Fruit fly (Drosophila melanogaster): ENCODE measurements around the gene CG5880.

CG5880 gene

DNA sequence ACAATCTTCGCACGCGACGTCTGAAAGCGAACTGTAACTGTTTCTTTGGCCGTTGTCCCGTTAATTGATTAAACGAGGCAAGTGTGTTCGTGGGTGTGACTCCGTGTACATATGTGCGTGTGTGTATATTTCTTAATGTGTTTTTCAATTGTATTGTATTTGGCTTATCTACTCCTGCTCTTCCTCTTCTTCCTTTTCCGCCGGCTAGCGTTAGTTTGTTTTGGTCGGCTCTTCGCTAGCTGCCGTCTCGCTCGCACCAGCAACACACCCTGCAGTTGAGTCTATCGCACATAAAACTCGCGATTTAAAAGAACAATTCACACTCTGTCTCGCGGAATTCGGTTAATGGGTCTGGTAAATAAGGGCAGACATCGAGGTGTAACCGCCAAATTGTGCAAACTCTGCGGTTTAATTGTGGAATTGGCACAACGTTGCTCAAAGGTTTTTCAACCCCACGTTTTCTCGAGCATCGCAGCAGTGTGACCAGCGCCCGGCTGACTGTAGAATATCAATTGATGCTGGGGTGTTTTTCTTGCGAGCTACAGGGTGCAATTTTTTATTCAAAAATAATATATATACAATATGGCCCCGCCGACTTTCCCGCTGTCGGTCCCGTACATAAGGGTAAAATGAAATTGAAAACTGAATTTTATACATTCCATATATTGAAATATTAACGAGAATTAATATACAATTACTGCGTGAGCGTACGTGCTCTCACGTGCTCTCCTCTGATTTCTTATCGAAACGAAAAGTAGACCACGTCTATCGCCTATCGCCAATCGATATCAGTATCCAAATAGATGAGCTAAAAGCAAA, 4.6 kb upstream of the CG5880 start, which contains the start of the genes gb and CG5815 (continued):
- TF ChIP-seq toy (GFP tag; IDR thresholded peaks at IDR 0.05) (peak; percentile 60; the same call in 1 of the 2 replicates), ase (GFP tag; IDR thresholded peaks at IDR 0.05) (peak; percentile 84), Aef1 (GFP tag; IDR thresholded peaks at IDR 0.05) (peak; percentile 91), CG7786 (GFP tag; optimal IDR thresholded peaks at IDR 0.05) (peak; percentile 67), CG6813 (GFP tag; optimal IDR thresholded peaks at IDR 0.05) (peak; percentile 76), Atf-2 (GFP tag; optimal IDR thresholded peaks at IDR 0.05) (peak; percentile 59), Kr (GFP tag; optimal IDR thresholded peaks at IDR 0.05) (no peak), cwo (GFP tag; optimal IDR thresholded peaks at IDR 0.05) (peak; percentile 83), CG2129 (GFP tag; IDR thresholded peaks at IDR 0.05; ENCODE audit: partially characterized antibody) (peak; percentile 96), CG16813 (GFP tag; IDR thresholded peaks at IDR 0.05; ENCODE audit: partially characterized antibody) (peak; percentile 96), bbx (GFP tag; IDR thresholded peaks at IDR 0.05; ENCODE audit: partially characterized antibody) (peak; percentile 85), gcm2 (GFP tag; optimal IDR thresholded peaks at IDR 0.05) (peak; percentile 71), Antp (GFP tag; optimal IDR thresholded peaks at IDR 0.05) (peak; percentile 51), sna (GFP tag; IDR thresholded peaks at IDR 0.05; ENCODE audit: partially characterized antibody) (peak; percentile 98), slp2 (GFP tag; optimal IDR thresholded peaks at IDR 0.05) (peak; percentile 55), CG7745 (tag; optimal IDR thresholded peaks at IDR 0.05) (no peak), CG16815 (GFP tag; optimal IDR thresholded peaks at IDR 0.05) (peak; percentile 90), Sry-β (GFP tag; optimal IDR thresholded peaks at IDR 0.05) (peak; percentile 92), CG11560 (tag; IDR thresholded peaks at IDR 0.05) (peak; percentile 75; the same call in 2 of the 3 replicates), mirr (GFP tag; optimal IDR thresholded peaks at IDR 0.05) (peak; percentile 64), CG7928 (GFP tag; optimal IDR thresholded peaks at IDR 0.05) (peak; percentile 74), sob (GFP tag; IDR thresholded peaks at IDR 0.05) (peak; percentile 84), tin (GFP tag; optimal IDR thresholded peaks at IDR 0.05) (peak; percentile 95), pnt (GFP tag; optimal IDR thresholded peaks at IDR 0.05) (peak; percentile 50), trem (tag; optimal IDR thresholded peaks at IDR 0.05) (peak; percentile 87), nerfin-2 (GFP tag; IDR thresholded peaks at IDR 0.05; ENCODE audit: partially characterized antibody) (peak; percentile 94)

DNA sequence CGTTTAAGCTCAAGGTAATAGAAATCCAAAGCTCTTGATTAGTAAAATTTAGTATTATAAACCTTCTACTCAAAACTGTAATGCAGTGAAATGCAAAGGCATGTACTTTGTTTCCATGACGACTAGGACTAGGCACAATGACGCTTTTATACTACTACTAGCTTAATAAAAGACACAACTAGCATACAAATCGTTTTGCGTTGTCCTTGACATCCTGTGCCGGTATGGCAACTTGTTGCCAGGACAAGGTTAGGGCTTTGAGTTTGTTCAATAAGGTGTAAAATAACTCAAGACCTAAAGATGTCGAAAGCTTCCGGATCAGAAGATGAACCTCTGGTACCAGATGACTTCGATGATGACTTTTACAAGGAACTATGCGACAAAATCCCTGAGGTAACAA, 1.8 kb downstream of the CG5880 start, which contains the start of gene CG5882:
Gene CG5882, plus strand, starts transcription at position 301 of the 400 bp plus-strand sequence.
- TF ChIP-seq lov (optimal IDR thresholded peaks at IDR 0.05) (no peak), lov (GFP tag; IDR thresholded peaks at IDR 0.05) (no peak), Bdp1 (GFP tag; optimal IDR thresholded peaks at IDR 0.05) (no peak), scrt (GFP tag; optimal IDR thresholded peaks at IDR 0.05) (no peak), CG12769 (tag; optimal IDR thresholded peaks at IDR 0.05) (no peak), CG12104 (GFP tag; optimal IDR thresholded peaks at IDR 0.05) (no peak), nerfin-2 (GFP tag; IDR thresholded peaks at IDR 0.05; ENCODE audit: partially characterized antibody) (no peak), CG42726 (GFP tag; IDR thresholded peaks at IDR 0.05; ENCODE audit: partially characterized antibody) (no peak), CG4707 (GFP tag; optimal IDR thresholded peaks at IDR 0.05) (no peak)

DNA sequence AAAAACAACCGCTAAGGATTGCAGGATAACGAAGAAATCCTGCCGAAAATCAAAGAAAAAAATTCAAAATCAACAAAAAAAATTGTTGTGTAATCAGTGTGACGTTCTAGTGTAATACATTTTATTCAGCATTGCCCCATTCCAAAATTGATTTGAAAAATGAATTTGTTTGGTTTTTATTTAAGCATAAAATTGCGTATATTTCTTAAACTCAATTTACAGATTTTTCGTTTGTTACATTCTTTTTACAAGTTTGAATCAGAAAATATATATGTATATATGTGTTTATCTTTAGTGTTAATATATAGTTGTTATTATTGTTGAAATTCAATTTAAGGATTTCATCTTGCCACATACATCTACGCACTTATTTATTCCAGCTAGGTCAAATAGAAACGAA, 8.0 kb downstream of the CG5880 start, which contains the start of gene CG6059:
Gene CG6059, minus strand, starts transcription at position 101 of the 400 bp plus-strand sequence.
- TF ChIP-seq CG7839 (tag; optimal IDR thresholded peaks at IDR 0.05) (no peak), CG2199 (GFP tag; IDR thresholded peaks at IDR 0.05) (no peak), NC2β (GFP tag; optimal IDR thresholded peaks at IDR 0.05) (no peak), CG18599 (GFP tag; optimal IDR thresholded peaks at IDR 0.05) (no peak), al (GFP tag; IDR thresholded peaks at IDR 0.05) (no peak), CG31365 (tag; optimal IDR thresholded peaks at IDR 0.05) (no peak), CG14441 (GFP tag; IDR thresholded peaks at IDR 0.05) (no peak), Nf-YB (GFP tag; optimal IDR thresholded peaks at IDR 0.05) (no peak), CG6272 (GFP tag; IDR thresholded peaks at IDR 0.05) (no peak), CG4424 (GFP tag; optimal IDR thresholded peaks at IDR 0.05) (no peak), CG30020 (tag; optimal IDR thresholded peaks at IDR 0.05) (no peak), CG10147 (GFP tag; optimal IDR thresholded peaks at IDR 0.05) (no peak), CoRest (tag; optimal IDR thresholded peaks at IDR 0.05) (no peak), CG7987 (GFP tag; optimal IDR thresholded peaks at IDR 0.05) (no peak)

Data from whole organism, embryonic.